Worm (Caenorhabditis elegans) whole organism, late embryonic: Measurements from ENCODE around the gene M176.9.

Experiments
- C38D4.7 ChIP-seq: fragments of 200-800 bp; sonication (Bioruptor generic); optimal IDR thresholded peaks from 2 replicates; lab custom pipeline; 2018; ENCODE audit warnings: mild to moderate bottlenecking, missing genetic modification characterization, moderate library complexity, missing compliant biosample characterization
- T23F11.4 ChIP-seq: fragments of 200-800 bp; sonication (Bioruptor generic); optimal IDR thresholded peaks from 2 replicates; lab custom pipeline; 2018; ENCODE audit warnings: mild to moderate bottlenecking, missing genetic modification characterization, missing compliant biosample characterization
- ahr-1 ChIP-seq: sonication (generic microtip); optimal IDR thresholded peaks from 2 replicates; lab custom pipeline; 2016; ENCODE audit warnings: missing genetic modification characterization, missing compliant biosample characterization
- ama-1 ChIP-seq: fragments of 150-350 bp; optimal IDR thresholded peaks from 2 replicates; lab custom pipeline; 2014
- ceh-14 ChIP-seq: sonication (generic microtip); optimal IDR thresholded peaks from 2 replicates; lab custom pipeline; 2016; ENCODE audit warnings: missing genotype, missing genetic modification characterization, missing compliant biosample characterization
- ceh-2 ChIP-seq: sonication (generic microtip); optimal IDR thresholded peaks from 2 replicates; lab custom pipeline; 2016; ENCODE audit warnings: missing genotype, missing genetic modification characterization, missing compliant biosample characterization
- ceh-24 ChIP-seq: sonication (generic microtip); optimal IDR thresholded peaks from 2 replicates; lab custom pipeline; 2016; ENCODE audit warnings: mild to moderate bottlenecking, missing genetic modification characterization, missing compliant biosample characterization
- ceh-31 ChIP-seq: sonication (generic microtip); optimal IDR thresholded peaks from 2 replicates; lab custom pipeline; 2016; ENCODE audit warnings: missing genetic modification characterization, missing compliant biosample characterization
- ceh-45 ChIP-seq: fragments of 200-800 bp; sonication (Bioruptor generic); IDR thresholded peaks from 2 replicates; pipeline ENCODE4 v1.3.6; 2022; ENCODE audit warnings: missing genetic modification reagents, missing genetic modification characterization, missing compliant biosample characterization
- ceh-9 ChIP-seq: sonication (generic microtip); optimal IDR thresholded peaks from 2 replicates; lab custom pipeline; 2016; ENCODE audit warnings: mild to moderate bottlenecking, missing genetic modification characterization, inconsistent platforms, missing compliant biosample characterization
- che-1 ChIP-seq: sonication (generic microtip); optimal IDR thresholded peaks from 2 replicates; lab custom pipeline; 2016; ENCODE audit warnings: mild to moderate bottlenecking, missing genetic modification characterization, missing compliant biosample characterization
- dmd-4 ChIP-seq: sonication (generic microtip); optimal IDR thresholded peaks from 2 replicates; lab custom pipeline; 2016; ENCODE audit warnings: borderline replicate concordance, missing genetic modification characterization, missing compliant biosample characterization
- dve-1 ChIP-seq: sonication (generic microtip); optimal IDR thresholded peaks from 2 replicates; lab custom pipeline; 2017; ENCODE audit warnings: antibody characterized with exemption, mild to moderate bottlenecking, missing genetic modification characterization, missing compliant biosample characterization
- eyg-1 ChIP-seq: sonication (generic microtip); optimal IDR thresholded peaks from 2 replicates; lab custom pipeline; 2016; ENCODE audit warnings: missing genotype, missing genetic modification characterization, missing compliant biosample characterization
- fax-1 ChIP-seq: sonication (generic microtip); optimal IDR thresholded peaks from 2 replicates; lab custom pipeline; 2016; ENCODE audit warnings: missing genotype, missing genetic modification characterization, missing compliant biosample characterization
- fkh-10 ChIP-seq: fragments of 150-350 bp; optimal IDR thresholded peaks from 2 replicates; lab custom pipeline; 2014; ENCODE audit warnings: missing biosample characterization, missing genetic modification reagents, missing genetic modification characterization
- gmeb-2 ChIP-seq: sonication (generic microtip); optimal IDR thresholded peaks from 2 replicates; lab custom pipeline; 2016; ENCODE audit warnings: missing genetic modification characterization, inconsistent platforms, missing compliant biosample characterization
- hlh-6 ChIP-seq: sonication (generic microtip); optimal IDR thresholded peaks from 2 replicates; lab custom pipeline; 2016; ENCODE audit warnings: missing genotype, missing genetic modification characterization, missing compliant biosample characterization
- lim-6 ChIP-seq: sonication (generic microtip); optimal IDR thresholded peaks from 2 replicates; lab custom pipeline; 2016; ENCODE audit warnings: missing genetic modification characterization, missing compliant biosample characterization
- lin-11 ChIP-seq: fragments of 200-800 bp; sonication (Bioruptor generic); optimal IDR thresholded peaks from 2 replicates; lab custom pipeline; 2018; ENCODE audit warnings: mild to moderate bottlenecking, missing genetic modification characterization, missing compliant biosample characterization
- madf-2 ChIP-seq: sonication (generic microtip); optimal IDR thresholded peaks from 2 replicates; lab custom pipeline; 2017; ENCODE audit warnings: missing genetic modification characterization, missing compliant biosample characterization
- nfya-1 ChIP-seq: sonication (generic microtip); optimal IDR thresholded peaks from 2 replicates; lab custom pipeline; 2017; ENCODE audit warnings: missing genetic modification characterization, mild to moderate bottlenecking, missing compliant biosample characterization, antibody characterized with exemption, moderate library complexity
- nhr-11 ChIP-seq: fragments of 150-350 bp; optimal IDR thresholded peaks from 2 replicates; lab custom pipeline; 2014; ENCODE audit warnings: missing biosample characterization, missing genetic modification characterization
- npax-4 ChIP-seq: sonication (generic microtip); optimal IDR thresholded peaks from 2 replicates; lab custom pipeline; 2016; ENCODE audit warnings: missing genetic modification characterization, missing compliant biosample characterization
- pag-3 ChIP-seq: sonication (generic microtip); optimal IDR thresholded peaks from 2 replicates; lab custom pipeline; 2016; ENCODE audit warnings: missing compliant biosample characterization, missing genetic modification characterization, borderline replicate concordance
- pat-9 ChIP-seq: fragments of 200-800 bp; sonication (Bioruptor generic); optimal IDR thresholded peaks from 2 replicates; lab custom pipeline; 2018; ENCODE audit warnings: mild to moderate bottlenecking, missing genetic modification characterization, moderate library complexity, missing compliant biosample characterization
- pax-1 ChIP-seq: fragments of 150-350 bp; optimal IDR thresholded peaks from 2 replicates; lab custom pipeline; 2014; ENCODE audit warnings: missing biosample characterization, missing genetic modification characterization
- pha-2 ChIP-seq: sonication (generic microtip); optimal IDR thresholded peaks from 2 replicates; lab custom pipeline; 2017; ENCODE audit warnings: mild to moderate bottlenecking, missing genetic modification characterization, missing compliant biosample characterization
- ref-2 ChIP-seq: sonication (generic microtip); optimal IDR thresholded peaks from 2 replicates; lab custom pipeline; 2016; ENCODE audit warnings: missing genetic modification characterization, missing compliant biosample characterization
- rnt-1 ChIP-seq: sonication (generic microtip); optimal IDR thresholded peaks from 2 replicates; lab custom pipeline; 2016; ENCODE audit warnings: missing genetic modification characterization, missing compliant biosample characterization
- sdc-2 ChIP-seq: sonication (generic microtip); optimal IDR thresholded peaks from 2 replicates; lab custom pipeline; 2016; ENCODE audit warnings: missing genotype, missing genetic modification characterization, missing compliant biosample characterization
- sox-2 ChIP-seq: fragments of 200-800 bp; sonication (Bioruptor generic); IDR thresholded peaks from 2 replicates; pipeline ENCODE4 v1.3.6; 2022; ENCODE audit warnings: missing genetic modification reagents, missing genetic modification characterization, missing compliant biosample characterization
- sox-4 ChIP-seq: sonication (generic microtip); optimal IDR thresholded peaks from 2 replicates; lab custom pipeline; 2017; ENCODE audit warnings: mild to moderate bottlenecking, missing genetic modification characterization, inconsistent platforms, missing compliant biosample characterization
- ttx-3 ChIP-seq: sonication (generic microtip); optimal IDR thresholded peaks from 2 replicates; lab custom pipeline; 2016; ENCODE audit warnings: missing genetic modification reagents, missing genetic modification characterization, missing compliant biosample characterization
- unc-3 ChIP-seq, 2 experiments: fragments of 200-800 bp in 1 of 2; sonication (Bioruptor generic) in 1 of 2; sonication (generic microtip) in 1 of 2; conservative IDR thresholded peaks in 1 of 2; optimal IDR thresholded peaks in 1 of 2; 2 replicates each; pipeline versions ENCODE4 v1.3.6 to Lab custom; 2016 to 2022; ENCODE audit warnings: missing compliant biosample characterization in 2 of 2, missing genetic modification characterization in 2 of 2, missing genetic modification reagents in 1 of 2
- unc-42 ChIP-seq: sonication (generic microtip); optimal IDR thresholded peaks from 2 replicates; lab custom pipeline; 2016; ENCODE audit warnings: missing genotype, missing genetic modification characterization, missing compliant biosample characterization
- unc-55 ChIP-seq: sonication (generic microtip); optimal IDR thresholded peaks from 2 replicates; lab custom pipeline; 2017; ENCODE audit warnings: missing biosample characterization, missing genetic modification reagents, missing genetic modification characterization
- zip-5 ChIP-seq: sonication (generic microtip); optimal IDR thresholded peaks from 2 replicates; lab custom pipeline; 2016; ENCODE audit warnings: missing genetic modification characterization, missing compliant biosample characterization

Gene M176.9

DNA sequence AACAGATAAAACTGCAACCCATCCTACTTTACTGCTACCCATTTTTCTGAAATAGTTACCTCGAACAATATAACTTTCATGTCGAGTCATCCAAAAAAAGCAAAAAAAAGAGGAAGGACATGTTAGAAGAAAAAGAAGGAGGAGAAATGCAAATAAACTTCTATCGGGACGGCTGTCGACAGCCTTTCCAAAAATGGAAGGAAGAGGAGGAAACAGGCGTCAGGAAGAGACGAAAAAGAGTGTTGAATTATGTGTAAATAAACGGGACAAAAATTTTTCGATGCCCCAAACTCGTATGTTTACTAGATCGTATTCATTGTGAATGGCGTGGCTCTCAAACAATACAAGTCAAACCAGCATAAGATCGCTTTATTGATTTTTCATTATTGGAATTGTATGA lies 16.2 kb upstream of the M176.9 start, which contains the start of gene M176.5:
TSS of gene M176.5 (minus strand) at position 101 of the 400 bp plus-strand sequence.
- no peak for TF ChIP-seq che-1
- no peak for TF ChIP-seq sdc-2 (tag; lab: Kevin White, UChicago)
- TF ChIP-seq pha-2: no peak
- TF ChIP-seq ttx-3 (tag; lab: Kevin White, UChicago): no peak
- TF ChIP-seq unc-42: no peak
- no peak for TF ChIP-seq pat-9 (tag; lab: Kevin White, UChicago)
- TF ChIP-seq ceh-31: no peak
- no peak for TF ChIP-seq eyg-1 (tag; lab: Kevin White, UChicago)
- no peak for TF ChIP-seq pax-1
- no peak for TF ChIP-seq sox-4 (tag; lab: Kevin White, UChicago)
- TF ChIP-seq lim-6: no peak
- TF ChIP-seq lin-11 (tag; lab: Kevin White, UChicago): no peak
- no peak for TF ChIP-seq fkh-10
- TF ChIP-seq ref-2: no peak
- TF ChIP-seq gmeb-2 (tag; lab: Kevin White, UChicago): no peak
- no peak for TF ChIP-seq sox-2 (GFP tag; lab: Robert Waterston, UW)
- TF ChIP-seq madf-2 (tag; lab: Kevin White, UChicago): no peak
- no peak for TF ChIP-seq C38D4.7 (GFP tag; lab: Kevin White, UChicago)
- no peak for TF ChIP-seq zip-5 (tag; lab: Kevin White, UChicago)

DNA sequence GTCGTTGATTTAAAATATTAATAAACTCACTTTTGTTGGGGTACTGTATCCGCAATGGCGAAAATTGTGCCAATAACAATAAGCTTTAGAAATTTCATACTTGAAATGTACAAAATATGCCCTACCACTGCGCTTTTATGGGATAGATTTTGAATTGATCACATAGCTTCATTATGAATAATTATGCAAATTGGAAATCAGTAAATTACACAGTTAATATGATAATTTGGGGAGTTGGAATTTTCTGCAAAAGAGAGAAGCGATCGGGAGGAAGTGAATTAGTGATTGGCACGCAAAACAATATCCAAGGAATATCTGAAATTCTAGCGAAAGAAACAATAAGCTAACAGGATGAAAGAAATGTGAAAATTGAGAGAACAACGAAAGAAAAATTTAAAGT lies 14.7 kb upstream of the M176.9 start, which contains the start of gene M176.10:
TSS of gene M176.10 (minus strand) at position 101 of the 400 bp plus-strand sequence.
- TF ChIP-seq fax-1 (tag; lab: Kevin White, UChicago): no peak
- no peak for TF ChIP-seq pag-3 (tag; lab: Kevin White, UChicago)
- no peak for TF ChIP-seq unc-55 (GFP tag; lab: Kevin White, UChicago)
- no peak for TF ChIP-seq sox-4 (tag; lab: Kevin White, UChicago)
- no peak for TF ChIP-seq fkh-10
- no peak for TF ChIP-seq zip-5 (tag; lab: Kevin White, UChicago)
- no peak for TF ChIP-seq ahr-1 (tag; lab: Kevin White, UChicago)
- no peak for TF ChIP-seq T23F11.4 (GFP tag; lab: Kevin White, UChicago)
- no peak for TF ChIP-seq ceh-9 (tag; lab: Kevin White, UChicago)
- no peak for TF ChIP-seq ceh-31
- no peak for TF ChIP-seq ceh-2 (tag; lab: Kevin White, UChicago)
- no peak for TF ChIP-seq dve-1
- no peak for TF ChIP-seq ama-1 (lab: Kevin White, UChicago)
- TF ChIP-seq rnt-1 (tag; lab: Kevin White, UChicago): no peak
- TF ChIP-seq ceh-45 (GFP tag; lab: Robert Waterston, UW): no peak
- no peak for TF ChIP-seq ceh-24 (tag; lab: Kevin White, UChicago)
- TF ChIP-seq nhr-11: no peak
- TF ChIP-seq unc-42: no peak
- no peak for TF ChIP-seq madf-2 (tag; lab: Kevin White, UChicago)

DNA sequence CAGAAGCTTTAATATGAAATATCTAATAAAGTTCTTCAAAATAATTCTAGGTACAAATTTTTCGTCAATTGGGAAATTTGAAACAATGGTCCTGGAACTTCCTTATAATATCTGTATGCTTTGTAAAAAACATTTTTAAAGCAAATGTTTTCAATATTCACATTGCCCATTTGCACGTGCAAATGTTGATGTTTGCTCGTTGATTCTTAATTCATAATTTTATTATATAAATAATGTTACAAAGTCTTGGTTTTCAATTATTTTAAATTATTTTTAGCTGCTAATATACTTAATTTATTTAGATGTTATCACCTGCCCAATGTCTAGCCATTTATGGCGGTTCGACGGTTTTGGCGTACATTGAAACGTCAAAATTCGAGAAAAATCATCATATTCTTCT lies 10.6 kb upstream of the M176.9 start, which contains the start of gene M176.11:
TSS of gene M176.11 (plus strand) at position 301 of the 400 bp plus-strand sequence.
- TF ChIP-seq lin-11 (tag; lab: Kevin White, UChicago) (no peak), npax-4 (tag; lab: Kevin White, UChicago) (no peak), rnt-1 (tag; lab: Kevin White, UChicago) (no peak), sdc-2 (tag; lab: Kevin White, UChicago) (no peak), nfya-1 (no peak), che-1 (no peak), pha-2 (no peak), dmd-4 (no peak), fkh-10 (no peak), unc-3 (GFP tag; conservative IDR thresholded peaks at IDR 0.05; lab: Robert Waterston, UW) (no peak), unc-3 (tag; optimal IDR thresholded peaks at IDR 0.05; lab: Kevin White, UChicago) (no peak), nhr-11 (no peak), hlh-6 (tag; lab: Kevin White, UChicago) (no peak), eyg-1 (tag; lab: Kevin White, UChicago) (no peak), ceh-14 (tag; lab: Kevin White, UChicago) (no peak)
